Worm (Caenorhabditis elegans) whole organism, midembryonic: ENCODE results near the gene tim-1.
A peak's percentile ranks its signal among the peaks of the same experiment; 100 is the strongest.

Experiments used
- T22C8.4 ChIP-seq: fragments of 200-800 bp; sonication (Bioruptor generic); IDR thresholded peaks from 2 replicates; pipeline ENCODE4 v1.3.6; 2022; ENCODE audit warnings: missing genetic modification characterization, missing compliant biosample characterization
- cog-1 ChIP-seq: sonication (generic microtip); optimal IDR thresholded peaks from 2 replicates; lab custom pipeline; 2016; ENCODE audit warnings: missing genetic modification characterization, missing compliant biosample characterization
- flt-1 ChIP-seq: fragments of 200-800 bp; sonication (Bioruptor generic); IDR thresholded peaks from 2 replicates; pipeline ENCODE4 v1.3.6; 2022; ENCODE audit warnings: missing genetic modification characterization, missing compliant biosample characterization
- klf-2 ChIP-seq: fragments of 200-800 bp; sonication (Bioruptor generic); conservative IDR thresholded peaks from 2 replicates; pipeline ENCODE4 v1.3.6; 2022; ENCODE audit warnings: missing genetic modification reagents, missing genetic modification characterization, missing compliant biosample characterization
- med-1 ChIP-seq: sonication (generic microtip); optimal IDR thresholded peaks from 2 replicates; lab custom pipeline; 2017; ENCODE audit warnings: missing genetic modification characterization, mild to moderate bottlenecking, missing compliant biosample characterization, antibody characterized with exemption, missing genetic modification reagents; ENCODE audit not compliant: insufficient read depth
- ref-1 ChIP-seq: fragments of 200-800 bp; sonication (Bioruptor generic); conservative IDR thresholded peaks from 2 replicates; pipeline ENCODE4 v1.3.6; 2022; ENCODE audit warnings: missing genetic modification reagents, missing genetic modification characterization, missing compliant biosample characterization
- tab-1 ChIP-seq: fragments of 200-800 bp; sonication (Bioruptor generic); IDR thresholded peaks from 2 replicates; pipeline ENCODE4 v1.3.6; 2022; ENCODE audit warnings: missing genetic modification characterization, missing compliant biosample characterization
- ztf-23 ChIP-seq: fragments of 200-800 bp; sonication (Bioruptor generic); IDR thresholded peaks from 2 replicates; pipeline ENCODE4 v1.3.6; 2022; ENCODE audit warnings: missing genetic modification reagents, missing genetic modification characterization, missing compliant biosample characterization
- ztf-29 ChIP-seq: fragments of 200-800 bp; sonication (Bioruptor generic); IDR thresholded peaks from 2 replicates; pipeline ENCODE4 v1.3.6; 2022; ENCODE audit warnings: missing genetic modification reagents, missing genetic modification characterization, missing compliant biosample characterization

tim-1 gene

ce11 chrIII:12250114-12250792 is at the start of gene tim-1, which contains the start of gene Y75B8A.23:
Gene tim-1 (minus strand): TSS chrIII:12250164.
Gene Y75B8A.23 (plus strand): TSS chrIII:12250660.
- TF ChIP-seq flt-1 (GFP tag; lab: Robert Waterston, UW): peak; percentile 67
- TF ChIP-seq T22C8.4: 0 out of 2 replicates have a peak, but pooled peaks have one; percentile 16
- TF ChIP-seq tab-1 (GFP tag; lab: Robert Waterston, UW): no peak
- TF ChIP-seq med-1: no peak
- no peak for TF ChIP-seq klf-2 (GFP tag; lab: Robert Waterston, UW)
- TF ChIP-seq ref-1: no peak
- peak; percentile 64; the same call in 1 of the 2 replicates for TF ChIP-seq ztf-23
- peak; percentile 60 for TF ChIP-seq cog-1 (tag; lab: Kevin White, UChicago)
- TF ChIP-seq ztf-29 (GFP tag; lab: Robert Waterston, UW): no peak

- no peak for TF ChIP-seq klf-2 (GFP tag; lab: Robert Waterston, UW)
- no peak for TF ChIP-seq cog-1 (tag; lab: Kevin White, UChicago)
- TF ChIP-seq flt-1 (GFP tag; lab: Robert Waterston, UW): no peak
- TF ChIP-seq ztf-23: no peak
- no peak for TF ChIP-seq med-1
- no peak for TF ChIP-seq ztf-29 (GFP tag; lab: Robert Waterston, UW)
- no peak for TF ChIP-seq ref-1
- TF ChIP-seq tab-1 (GFP tag; lab: Robert Waterston, UW): no peak
- TF ChIP-seq T22C8.4: no peak
Observed at ce11 chrIII:12299259-12299658, 49.3 kb upstream of the tim-1 start.

ce11 chrIII:12297303-12297702 is 47.3 kb upstream of the tim-1 start:
- TF ChIP-seq klf-2 (GFP tag; lab: Robert Waterston, UW) (no peak), ztf-29 (GFP tag; lab: Robert Waterston, UW) (no peak), tab-1 (GFP tag; lab: Robert Waterston, UW) (no peak), ztf-23 (no peak), flt-1 (GFP tag; lab: Robert Waterston, UW) (no peak), cog-1 (tag; lab: Kevin White, UChicago) (no peak), med-1 (no peak)

ce11 chrIII:12292465-12292864 is 42.5 kb upstream of the tim-1 start:
- TF ChIP-seq med-1 (no peak), ztf-23 (no peak), klf-2 (GFP tag; lab: Robert Waterston, UW) (no peak), flt-1 (GFP tag; lab: Robert Waterston, UW) (no peak)

ce11 chrIII:12284157-12284556 is 34.2 kb upstream of the tim-1 start:
- TF ChIP-seq tab-1 (GFP tag; lab: Robert Waterston, UW): no peak
- TF ChIP-seq ztf-23: no peak
- no peak for TF ChIP-seq flt-1 (GFP tag; lab: Robert Waterston, UW)
- no peak for TF ChIP-seq cog-1 (tag; lab: Kevin White, UChicago)
- no peak for TF ChIP-seq ztf-29 (GFP tag; lab: Robert Waterston, UW)
- TF ChIP-seq klf-2 (GFP tag; lab: Robert Waterston, UW): no peak
- no peak for TF ChIP-seq T22C8.4
- no peak for TF ChIP-seq med-1
- no peak for TF ChIP-seq ref-1

- no peak for TF ChIP-seq med-1
- no peak for TF ChIP-seq flt-1 (GFP tag; lab: Robert Waterston, UW)
- no peak for TF ChIP-seq ztf-29 (GFP tag; lab: Robert Waterston, UW)
- no peak for TF ChIP-seq cog-1 (tag; lab: Kevin White, UChicago)
- no peak for TF ChIP-seq ref-1
- no peak for TF ChIP-seq T22C8.4
- no peak for TF ChIP-seq tab-1 (GFP tag; lab: Robert Waterston, UW)
- TF ChIP-seq klf-2 (GFP tag; lab: Robert Waterston, UW): no peak
- TF ChIP-seq ztf-23: no peak
Observed at ce11 chrIII:12278766-12279165, 28.8 kb upstream of the tim-1 start.

- TF ChIP-seq klf-2 (GFP tag; lab: Robert Waterston, UW): no peak
- TF ChIP-seq tab-1 (GFP tag; lab: Robert Waterston, UW): no peak
- no peak for TF ChIP-seq ztf-29 (GFP tag; lab: Robert Waterston, UW)
- no peak for TF ChIP-seq med-1
- TF ChIP-seq cog-1 (tag; lab: Kevin White, UChicago): no peak
- TF ChIP-seq ztf-23: 0 out of 2 replicates have a peak, but pooled peaks have one; percentile 57
- TF ChIP-seq ref-1: no peak
- TF ChIP-seq T22C8.4: no peak; the same call in 1 of the 2 replicates
- 0 out of 2 replicates have a peak, but pooled peaks have one; percentile 18 for TF ChIP-seq flt-1 (GFP tag; lab: Robert Waterston, UW)
Observed at ce11 chrIII:12273598-12274090, 23.7 kb upstream of the tim-1 start, which contains the start of the genes Y75B8A.24 and Y75B8A.25. Gene Y75B8A.24 (minus strand): TSS chrIII:12273752. Gene Y75B8A.25 (plus strand): TSS chrIII:12274040.

ce11 chrIII:12270391-12270790 is 20.4 kb upstream of the tim-1 start:
- TF ChIP-seq tab-1 (GFP tag; lab: Robert Waterston, UW): no peak
- no peak for TF ChIP-seq ztf-23
- TF ChIP-seq flt-1 (GFP tag; lab: Robert Waterston, UW): no peak
- no peak for TF ChIP-seq ref-1
- TF ChIP-seq cog-1 (tag; lab: Kevin White, UChicago): no peak
- TF ChIP-seq ztf-29 (GFP tag; lab: Robert Waterston, UW): no peak
- no peak for TF ChIP-seq klf-2 (GFP tag; lab: Robert Waterston, UW)

ce11 chrIII:12269807-12270206 is 19.8 kb upstream of the tim-1 start:
- TF ChIP-seq klf-2 (GFP tag; lab: Robert Waterston, UW) (no peak), T22C8.4 (no peak), tab-1 (GFP tag; lab: Robert Waterston, UW) (no peak), ref-1 (no peak), ztf-23 (no peak), ztf-29 (GFP tag; lab: Robert Waterston, UW) (no peak), cog-1 (tag; lab: Kevin White, UChicago) (no peak), flt-1 (GFP tag; lab: Robert Waterston, UW) (no peak)

ce11 chrIII:12260413-12260812 is 10.4 kb upstream of the tim-1 start:
- no peak for TF ChIP-seq ztf-23
